Worm (Caenorhabditis elegans) whole organism, L3 larva: Measurements from ENCODE around the gene T05G5.5.

Source experiments
- ZK546.5 ChIP-seq: sonication (generic microtip); optimal IDR thresholded peaks from 2 replicates; lab custom pipeline; 2017; ENCODE audit warnings: missing biosample characterization, missing genetic modification characterization
- ama-1 ChIP-seq: fragments of 150-350 bp; optimal IDR thresholded peaks from 2 replicates; lab custom pipeline; 2018
- egl-27 ChIP-seq: sonication (generic microtip); optimal IDR thresholded peaks from 4 replicates; lab custom pipeline; 2017; ENCODE audit warnings: missing biosample characterization, missing genetic modification reagents, missing genetic modification characterization
- elt-1 ChIP-seq: fragments of 150-350 bp; optimal IDR thresholded peaks from 2 replicates; lab custom pipeline; 2014; ENCODE audit warnings: missing biosample characterization, missing genetic modification characterization
- elt-3 ChIP-seq, 3 experiments: fragments of 150-350 bp in 1 of 3; sonication (generic microtip) in 2 of 3; optimal IDR thresholded peaks; 2 replicates in 2 of 3; 4 replicates in 1 of 3; lab custom pipeline; 2014 to 2017; ENCODE audit warnings: missing biosample characterization in 3 of 3, missing genetic modification characterization in 3 of 3
- fkh-10 ChIP-seq: sonication (generic microtip); optimal IDR thresholded peaks from 2 replicates; lab custom pipeline; 2017; ENCODE audit warnings: missing biosample characterization, missing genetic modification reagents, missing genetic modification characterization
- nhr-25 ChIP-seq: sonication (generic microtip); optimal IDR thresholded peaks from 2 replicates; lab custom pipeline; 2017; ENCODE audit warnings: missing biosample characterization, missing genetic modification characterization
- nhr-77 ChIP-seq: fragments of 150-350 bp; optimal IDR thresholded peaks from 2 replicates; lab custom pipeline; 2014; ENCODE audit warnings: missing biosample characterization, missing genetic modification characterization
- skn-1 ChIP-seq: fragments of 150-350 bp; optimal IDR thresholded peaks from 2 replicates; lab custom pipeline; 2014; ENCODE audit warnings: missing biosample characterization, missing genetic modification characterization
- tbx-2 ChIP-seq: sonication (generic microtip); optimal IDR thresholded peaks from 2 replicates; lab custom pipeline; 2016; ENCODE audit warnings: mild to moderate bottlenecking, missing genetic modification characterization, missing compliant biosample characterization

DNA sequence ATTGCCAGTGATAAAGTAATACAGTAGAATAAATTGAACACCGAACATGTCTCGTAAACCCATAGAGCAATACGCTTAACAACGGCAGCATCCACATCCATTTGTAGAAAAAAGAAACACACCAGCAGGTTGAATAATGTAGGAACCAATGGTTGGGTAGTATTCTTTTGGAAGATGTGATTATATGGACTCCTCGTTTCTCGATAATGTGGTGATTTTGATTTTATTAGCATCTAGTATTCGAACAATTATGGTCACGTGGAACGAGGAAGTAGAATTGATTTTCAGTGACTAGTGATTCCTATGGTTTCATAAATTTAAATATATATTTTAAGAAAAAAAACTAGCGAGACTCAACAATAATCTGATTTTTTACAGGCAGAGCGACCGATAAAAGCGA, 45.2 kb upstream of the T05G5.5 start, which contains the start of gene srxa-10:
- no peak for TF ChIP-seq elt-3 (tag; optimal IDR thresholded peaks at IDR 0.05; lab: Kevin White, UChicago)
- no peak for TF ChIP-seq skn-1 (tag; lab: Kevin White, UChicago)
- no peak for TF ChIP-seq ama-1 (lab: Kevin White, UChicago)
- TF ChIP-seq nhr-25 (tag; lab: Kevin White, UChicago), result no peak
- TF ChIP-seq egl-27 (tag; lab: Kevin White, UChicago), result no peak
- TF ChIP-seq fkh-10 (GFP tag; lab: Kevin White, UChicago), result no peak
- no peak for TF ChIP-seq elt-1
- no peak for TF ChIP-seq nhr-77 (tag; lab: Kevin White, UChicago)
- TF ChIP-seq ZK546.5, result no peak
- TF ChIP-seq tbx-2 (tag; lab: Kevin White, UChicago), result no peak
